Worm (Caenorhabditis elegans) whole organism, young adult: ENCODE measurements around the gene hnd-1.

Source experiments
- fkh-3 ChIP-seq: sonication (generic microtip); optimal IDR thresholded peaks from 2 replicates; lab custom pipeline; 2016; ENCODE audit warnings: mild to moderate bottlenecking, missing genetic modification characterization, missing compliant biosample characterization
- ztf-18 ChIP-seq: sonication (generic microtip); optimal IDR thresholded peaks from 2 replicates; lab custom pipeline; 2016; ENCODE audit warnings: missing genotype, mild to moderate bottlenecking, missing genetic modification characterization, missing compliant biosample characterization

ce11 chrX:11658331-11658730 is 26.0 kb upstream of the hnd-1 start, which contains the start of gene T04F8.3:
- no peak for TF ChIP-seq ztf-18 (tag; lab: Kevin White, UChicago)
- TF ChIP-seq fkh-3 = no peak
